Worm (Caenorhabditis elegans) whole organism, late embryonic: ENCODE results near the gene clec-167.

Experiments used
- C38D4.7 ChIP-seq: fragments of 200-800 bp; sonication (Bioruptor generic); optimal IDR thresholded peaks from 2 replicates; lab custom pipeline; 2018; ENCODE audit warnings: mild to moderate bottlenecking, missing genetic modification characterization, moderate library complexity, missing compliant biosample characterization
- K02D7.2 ChIP-seq: sonication (generic microtip); optimal IDR thresholded peaks from 2 replicates; lab custom pipeline; 2017; ENCODE audit warnings: mild to moderate bottlenecking, missing genetic modification characterization, missing compliant biosample characterization
- T23F11.4 ChIP-seq: fragments of 200-800 bp; sonication (Bioruptor generic); optimal IDR thresholded peaks from 2 replicates; lab custom pipeline; 2018; ENCODE audit warnings: mild to moderate bottlenecking, missing genetic modification characterization, missing compliant biosample characterization
- Y22D7AL.16 ChIP-seq: sonication (generic microtip); optimal IDR thresholded peaks from 2 replicates; lab custom pipeline; 2016; ENCODE audit warnings: missing genetic modification characterization, missing compliant biosample characterization
- ahr-1 ChIP-seq: sonication (generic microtip); optimal IDR thresholded peaks from 2 replicates; lab custom pipeline; 2016; ENCODE audit warnings: missing genetic modification characterization, missing compliant biosample characterization
- ceh-2 ChIP-seq: sonication (generic microtip); optimal IDR thresholded peaks from 2 replicates; lab custom pipeline; 2016; ENCODE audit warnings: missing genotype, missing genetic modification characterization, missing compliant biosample characterization
- ceh-24 ChIP-seq: sonication (generic microtip); optimal IDR thresholded peaks from 2 replicates; lab custom pipeline; 2016; ENCODE audit warnings: mild to moderate bottlenecking, missing genetic modification characterization, missing compliant biosample characterization
- ceh-31 ChIP-seq: sonication (generic microtip); optimal IDR thresholded peaks from 2 replicates; lab custom pipeline; 2016; ENCODE audit warnings: missing genetic modification characterization, missing compliant biosample characterization
- ceh-34 ChIP-seq: sonication (generic microtip); optimal IDR thresholded peaks from 2 replicates; lab custom pipeline; 2016; ENCODE audit warnings: mild to moderate bottlenecking, missing genetic modification characterization, missing compliant biosample characterization
- ceh-45 ChIP-seq: fragments of 200-800 bp; sonication (Bioruptor generic); IDR thresholded peaks from 2 replicates; pipeline ENCODE4 v1.3.6; 2022; ENCODE audit warnings: missing genetic modification reagents, missing genetic modification characterization, missing compliant biosample characterization
- ceh-48 ChIP-seq: sonication (generic microtip); optimal IDR thresholded peaks from 2 replicates; lab custom pipeline; 2016; ENCODE audit warnings: missing genetic modification characterization, inconsistent platforms, missing compliant biosample characterization
- che-1 ChIP-seq: sonication (generic microtip); optimal IDR thresholded peaks from 2 replicates; lab custom pipeline; 2016; ENCODE audit warnings: mild to moderate bottlenecking, missing genetic modification characterization, missing compliant biosample characterization
- dmd-4 ChIP-seq: sonication (generic microtip); optimal IDR thresholded peaks from 2 replicates; lab custom pipeline; 2016; ENCODE audit warnings: borderline replicate concordance, missing genetic modification characterization, missing compliant biosample characterization
- dve-1 ChIP-seq: sonication (generic microtip); optimal IDR thresholded peaks from 2 replicates; lab custom pipeline; 2017; ENCODE audit warnings: antibody characterized with exemption, mild to moderate bottlenecking, missing genetic modification characterization, missing compliant biosample characterization
- elt-2 ChIP-seq: sonication (generic microtip); optimal IDR thresholded peaks from 2 replicates; lab custom pipeline; 2016; ENCODE audit warnings: missing genetic modification reagents, missing genetic modification characterization, missing compliant biosample characterization
- fkh-10 ChIP-seq: fragments of 150-350 bp; optimal IDR thresholded peaks from 2 replicates; lab custom pipeline; 2014; ENCODE audit warnings: missing biosample characterization, missing genetic modification reagents, missing genetic modification characterization
- gmeb-2 ChIP-seq: sonication (generic microtip); optimal IDR thresholded peaks from 2 replicates; lab custom pipeline; 2016; ENCODE audit warnings: missing genetic modification characterization, inconsistent platforms, missing compliant biosample characterization
- hlh-15 ChIP-seq: sonication (generic microtip); optimal IDR thresholded peaks from 2 replicates; lab custom pipeline; 2016; ENCODE audit warnings: missing genetic modification characterization, missing compliant biosample characterization
- lim-6 ChIP-seq: sonication (generic microtip); optimal IDR thresholded peaks from 2 replicates; lab custom pipeline; 2016; ENCODE audit warnings: missing genetic modification characterization, missing compliant biosample characterization
- lin-11 ChIP-seq: fragments of 200-800 bp; sonication (Bioruptor generic); optimal IDR thresholded peaks from 2 replicates; lab custom pipeline; 2018; ENCODE audit warnings: mild to moderate bottlenecking, missing genetic modification characterization, missing compliant biosample characterization
- mec-3 ChIP-seq: sonication (generic microtip); optimal IDR thresholded peaks from 2 replicates; lab custom pipeline; 2016; ENCODE audit warnings: borderline replicate concordance, missing genetic modification characterization, missing compliant biosample characterization
- nhr-232 ChIP-seq: sonication (generic microtip); optimal IDR thresholded peaks from 2 replicates; lab custom pipeline; 2016; ENCODE audit warnings: missing genetic modification characterization, missing compliant biosample characterization
- pha-2 ChIP-seq: sonication (generic microtip); optimal IDR thresholded peaks from 2 replicates; lab custom pipeline; 2017; ENCODE audit warnings: mild to moderate bottlenecking, missing genetic modification characterization, missing compliant biosample characterization
- pqm-1 ChIP-seq: sonication (generic microtip); optimal IDR thresholded peaks from 2 replicates; lab custom pipeline; 2016; ENCODE audit warnings: missing genetic modification characterization, missing compliant biosample characterization
- pros-1 ChIP-seq: fragments of 150-350 bp; optimal IDR thresholded peaks from 2 replicates; lab custom pipeline; 2014; ENCODE audit warnings: missing biosample characterization, missing genetic modification reagents, missing genetic modification characterization
- ref-2 ChIP-seq: sonication (generic microtip); optimal IDR thresholded peaks from 2 replicates; lab custom pipeline; 2016; ENCODE audit warnings: missing genetic modification characterization, missing compliant biosample characterization
- rnt-1 ChIP-seq: sonication (generic microtip); optimal IDR thresholded peaks from 2 replicates; lab custom pipeline; 2016; ENCODE audit warnings: missing genetic modification characterization, missing compliant biosample characterization
- sdc-2 ChIP-seq: sonication (generic microtip); optimal IDR thresholded peaks from 2 replicates; lab custom pipeline; 2016; ENCODE audit warnings: missing genotype, missing genetic modification characterization, missing compliant biosample characterization
- sox-2 ChIP-seq: fragments of 200-800 bp; sonication (Bioruptor generic); IDR thresholded peaks from 2 replicates; pipeline ENCODE4 v1.3.6; 2022; ENCODE audit warnings: missing genetic modification reagents, missing genetic modification characterization, missing compliant biosample characterization
- sox-4 ChIP-seq: sonication (generic microtip); optimal IDR thresholded peaks from 2 replicates; lab custom pipeline; 2017; ENCODE audit warnings: mild to moderate bottlenecking, missing genetic modification characterization, inconsistent platforms, missing compliant biosample characterization
- tbx-7 ChIP-seq: sonication (generic microtip); optimal IDR thresholded peaks from 2 replicates; lab custom pipeline; 2016; ENCODE audit warnings: missing genotype, missing genetic modification characterization, missing compliant biosample characterization
- ttx-3 ChIP-seq: sonication (generic microtip); optimal IDR thresholded peaks from 2 replicates; lab custom pipeline; 2016; ENCODE audit warnings: missing genetic modification reagents, missing genetic modification characterization, missing compliant biosample characterization
- unc-3 ChIP-seq, 2 experiments: fragments of 200-800 bp in 1 of 2; sonication (Bioruptor generic) in 1 of 2; sonication (generic microtip) in 1 of 2; conservative IDR thresholded peaks in 1 of 2; optimal IDR thresholded peaks in 1 of 2; 2 replicates each; pipeline versions ENCODE4 v1.3.6 to Lab custom; 2016 to 2022; ENCODE audit warnings: missing compliant biosample characterization in 2 of 2, missing genetic modification characterization in 2 of 2, missing genetic modification reagents in 1 of 2
- unc-42 ChIP-seq: sonication (generic microtip); optimal IDR thresholded peaks from 2 replicates; lab custom pipeline; 2016; ENCODE audit warnings: missing genotype, missing genetic modification characterization, missing compliant biosample characterization
- unc-55 ChIP-seq: sonication (generic microtip); optimal IDR thresholded peaks from 2 replicates; lab custom pipeline; 2017; ENCODE audit warnings: missing biosample characterization, missing genetic modification reagents, missing genetic modification characterization
- zip-5 ChIP-seq: sonication (generic microtip); optimal IDR thresholded peaks from 2 replicates; lab custom pipeline; 2016; ENCODE audit warnings: missing genetic modification characterization, missing compliant biosample characterization

The clec-167 gene

ce11 chrIV:1228675-1229130 lies 26.8 kb downstream of the clec-167 start, which contains the start of gene W09G12.7:
TSS of gene W09G12.7 (plus strand) at chrIV:1229080.
- no peak for TF ChIP-seq lim-6 (tag; lab: Kevin White, UChicago)
- no peak for TF ChIP-seq ceh-24
- no peak for TF ChIP-seq ahr-1
- TF ChIP-seq lin-11 (tag; lab: Kevin White, UChicago), result no peak
- TF ChIP-seq pros-1 (tag; lab: Kevin White, UChicago), result no peak
- TF ChIP-seq sox-4 (tag; lab: Kevin White, UChicago), result no peak
- no peak for TF ChIP-seq ceh-31 (tag; lab: Kevin White, UChicago)
- no peak for TF ChIP-seq dmd-4
- TF ChIP-seq mec-3 (tag; lab: Kevin White, UChicago), result no peak
- TF ChIP-seq T23F11.4, result no peak
- TF ChIP-seq Y22D7AL.16 (tag; lab: Kevin White, UChicago), result no peak
- no peak for TF ChIP-seq hlh-15 (tag; lab: Kevin White, UChicago)
- no peak for TF ChIP-seq ceh-45
- TF ChIP-seq unc-42 (tag; lab: Kevin White, UChicago), result no peak
- no peak for TF ChIP-seq zip-5 (tag; lab: Kevin White, UChicago)

- no peak for TF ChIP-seq elt-2 (tag; lab: Kevin White, UChicago)
- TF ChIP-seq che-1 (tag; lab: Kevin White, UChicago), result no peak
- TF ChIP-seq ceh-2, result no peak
- no peak for TF ChIP-seq T23F11.4
- TF ChIP-seq ceh-34 (tag; lab: Kevin White, UChicago), result no peak
- no peak for TF ChIP-seq C38D4.7 (GFP tag; lab: Kevin White, UChicago)
- no peak for TF ChIP-seq ttx-3 (tag; lab: Kevin White, UChicago)
Measured at ce11 chrIV:1225596-1226232, 29.8 kb downstream of the clec-167 start, which contains the start of gene W09G12.8. TSS of gene W09G12.8 (plus strand) at chrIV:1226182.

ce11 chrIV:1224781-1225180 lies 30.8 kb downstream of the clec-167 start:
- no peak for TF ChIP-seq pha-2 (tag; lab: Kevin White, UChicago)
- TF ChIP-seq sdc-2, result no peak
- TF ChIP-seq unc-3 (GFP tag; conservative IDR thresholded peaks at IDR 0.05; lab: Robert Waterston, UW), result no peak
- no peak for TF ChIP-seq unc-3 (tag; optimal IDR thresholded peaks at IDR 0.05; lab: Kevin White, UChicago)
- no peak for TF ChIP-seq pros-1 (tag; lab: Kevin White, UChicago)
- no peak for TF ChIP-seq hlh-15 (tag; lab: Kevin White, UChicago)

- no peak for TF ChIP-seq sox-2 (GFP tag; lab: Robert Waterston, UW)
- no peak for TF ChIP-seq pqm-1 (tag; lab: Kevin White, UChicago)
- TF ChIP-seq ceh-34 (tag; lab: Kevin White, UChicago), result no peak
- no peak for TF ChIP-seq che-1 (tag; lab: Kevin White, UChicago)
- TF ChIP-seq fkh-10 (GFP tag; lab: Kevin White, UChicago), result no peak
- TF ChIP-seq gmeb-2, result no peak
- TF ChIP-seq ceh-48 (tag; lab: Kevin White, UChicago), result no peak
- TF ChIP-seq ref-2, result no peak
- TF ChIP-seq rnt-1 (tag; lab: Kevin White, UChicago), result no peak
- no peak for TF ChIP-seq K02D7.2
- no peak for TF ChIP-seq unc-3 (GFP tag; conservative IDR thresholded peaks at IDR 0.05; lab: Robert Waterston, UW)
- no peak for TF ChIP-seq unc-3 (tag; optimal IDR thresholded peaks at IDR 0.05; lab: Kevin White, UChicago)
- TF ChIP-seq dve-1 (tag; lab: Kevin White, UChicago), result no peak
- no peak for TF ChIP-seq unc-42 (tag; lab: Kevin White, UChicago)
- no peak for TF ChIP-seq unc-55 (GFP tag; lab: Kevin White, UChicago)
- TF ChIP-seq ahr-1, result no peak
- TF ChIP-seq nhr-232 (tag; lab: Kevin White, UChicago), result no peak
- TF ChIP-seq tbx-7 (tag; lab: Kevin White, UChicago), result no peak
Measured at ce11 chrIV:1221167-1221566, 34.4 kb downstream of the clec-167 start, which contains the start of gene W09G12.10. TSS of gene W09G12.10 (minus strand) at chrIV:1221287.
